Worm (Caenorhabditis elegans) whole organism, young adult: ENCODE results near the gene cdk-1.

Experiments
- B0261.1 ChIP-seq: sonication (generic microtip); optimal IDR thresholded peaks from 2 replicates; lab custom pipeline; 2016; ENCODE audit warnings: mild to moderate bottlenecking, missing genetic modification characterization, moderate library complexity, missing compliant biosample characterization
- F33H1.4 ChIP-seq: fragments of 200-800 bp; sonication (Bioruptor generic); IDR thresholded peaks from 2 replicates; pipeline ENCODE4 v1.3.6; 2022; ENCODE audit warnings: missing genetic modification reagents, missing genetic modification characterization, missing compliant biosample characterization
- F39B2.1 ChIP-seq: fragments of 200-800 bp; sonication (Bioruptor generic); IDR thresholded peaks from 2 replicates; pipeline ENCODE4 v1.3.6; 2022; ENCODE audit warnings: missing genetic modification reagents, missing genetic modification characterization, missing compliant biosample characterization
- F49E8.2 ChIP-seq: sonication (generic microtip); optimal IDR thresholded peaks from 3 replicates; lab custom pipeline; 2017; ENCODE audit warnings: missing genetic modification characterization, mild to moderate bottlenecking, missing compliant biosample characterization, antibody characterized with exemption, moderate library complexity; ENCODE audit not compliant: insufficient read depth
- F57A8.1 ChIP-seq: fragments of 200-800 bp; sonication (Bioruptor generic); optimal IDR thresholded peaks from 2 replicates; lab custom pipeline; 2018; ENCODE audit warnings: mild to moderate bottlenecking, missing genetic modification characterization, moderate library complexity, missing compliant biosample characterization
- K11D2.4 ChIP-seq: fragments of 200-800 bp; sonication (Bioruptor generic); IDR thresholded peaks from 2 replicates; pipeline ENCODE4 v1.3.6; 2022; ENCODE audit warnings: missing genetic modification reagents, missing genetic modification characterization, missing compliant biosample characterization
- K12H6.12 ChIP-seq: fragments of 200-800 bp; sonication (Bioruptor generic); optimal IDR thresholded peaks from 2 replicates; lab custom pipeline; 2018; ENCODE audit warnings: mild to moderate bottlenecking, missing genetic modification characterization, missing compliant biosample characterization
- Y53F4B.3 ChIP-seq: fragments of 200-800 bp; sonication (Bioruptor generic); IDR thresholded peaks from 2 replicates; pipeline ENCODE4 v1.3.6; 2022; ENCODE audit warnings: missing genetic modification reagents, missing genetic modification characterization, missing compliant biosample characterization
- ZK185.1 ChIP-seq: sonication (generic microtip); optimal IDR thresholded peaks from 2 replicates; lab custom pipeline; 2016; ENCODE audit warnings: mild to moderate bottlenecking, missing genetic modification characterization, missing compliant biosample characterization; ENCODE audit not compliant: poor library complexity, severe bottlenecking
- athp-1 ChIP-seq: sonication (generic microtip); optimal IDR thresholded peaks from 2 replicates; lab custom pipeline; 2017; ENCODE audit warnings: mild to moderate bottlenecking, missing genetic modification characterization, missing compliant biosample characterization
- attf-6 ChIP-seq: fragments of 200-800 bp; sonication (Bioruptor generic); IDR thresholded peaks from 2 replicates; pipeline ENCODE4 v1.3.6; 2022; ENCODE audit warnings: missing genetic modification reagents, missing genetic modification characterization, missing compliant biosample characterization
- cebp-1 ChIP-seq, 2 experiments: fragments of 200-800 bp in 1 of 2; sonication (Bioruptor generic) in 1 of 2; sonication (generic microtip) in 1 of 2; IDR thresholded peaks in 1 of 2; optimal IDR thresholded peaks in 1 of 2; 2 replicates each; pipeline versions ENCODE4 v1.3.6 to Lab custom; 2017 to 2022; ENCODE audit warnings: missing compliant biosample characterization in 2 of 2, missing genetic modification characterization in 2 of 2, mild to moderate bottlenecking in 1 of 2, missing genetic modification reagents in 1 of 2, moderate library complexity in 1 of 2
- ceh-58 ChIP-seq: fragments of 200-800 bp; sonication (Bioruptor generic); IDR thresholded peaks from 2 replicates; pipeline ENCODE4 v1.3.6; 2022; ENCODE audit warnings: missing genetic modification characterization, missing compliant biosample characterization
- ceh-91 ChIP-seq: fragments of 200-800 bp; sonication (Bioruptor generic); IDR thresholded peaks from 2 replicates; pipeline ENCODE4 v1.3.6; 2022; ENCODE audit warnings: missing genetic modification reagents, missing genetic modification characterization, missing compliant biosample characterization
- dpl-1 ChIP-seq: fragments of 150-350 bp; optimal IDR thresholded peaks from 2 replicates; lab custom pipeline; 2014; ENCODE audit warnings: missing biosample characterization, missing genetic modification reagents, missing genetic modification characterization
- efl-1 ChIP-seq: fragments of 150-350 bp; optimal IDR thresholded peaks from 2 replicates; lab custom pipeline; 2014; ENCODE audit warnings: missing biosample characterization, missing genetic modification reagents, missing genetic modification characterization
- egl-44 ChIP-seq: fragments of 200-800 bp; sonication (Bioruptor generic); IDR thresholded peaks from 2 replicates; pipeline ENCODE4 v1.3.6; 2022; ENCODE audit warnings: missing genetic modification reagents, missing genetic modification characterization, missing compliant biosample characterization
- ets-4 ChIP-seq: fragments of 200-800 bp; sonication (Bioruptor generic); optimal IDR thresholded peaks from 2 replicates; lab custom pipeline; 2018; ENCODE audit warnings: mild to moderate bottlenecking, missing genetic modification characterization, missing compliant biosample characterization
- him-1 ChIP-seq: sonication (generic microtip); optimal IDR thresholded peaks from 2 replicates; lab custom pipeline; 2016; ENCODE audit warnings: missing genotype, missing genetic modification reagents, missing genetic modification characterization, missing compliant biosample characterization
- hlh-12 ChIP-seq: sonication (generic microtip); optimal IDR thresholded peaks from 2 replicates; lab custom pipeline; 2016; ENCODE audit warnings: missing genetic modification characterization, missing compliant biosample characterization
- let-526 ChIP-seq: fragments of 200-800 bp; sonication (Bioruptor generic); IDR thresholded peaks from 2 replicates; pipeline ENCODE4 v1.3.6; 2022; ENCODE audit warnings: missing genetic modification reagents, missing genetic modification characterization, missing compliant biosample characterization
- let-607 ChIP-seq, 2 experiments: fragments of 200-800 bp in 1 of 2; sonication (Bioruptor generic) in 1 of 2; sonication (generic microtip) in 1 of 2; optimal IDR thresholded peaks; 2 replicates each; lab custom pipeline; 2016 to 2018; ENCODE audit warnings: mild to moderate bottlenecking in 2 of 2, missing compliant biosample characterization in 2 of 2, missing genetic modification characterization in 2 of 2, moderate library complexity in 2 of 2, missing genotype in 1 of 2
- lin-35 ChIP-seq, 3 experiments: fragments of 150-350 bp in 2 of 3; sonication (generic microtip) in 1 of 3; optimal IDR thresholded peaks; 2 replicates each; lab custom pipeline; 2014 to 2018; ENCODE audit warnings: missing biosample characterization in 3 of 3, missing genetic modification characterization in 3 of 3, missing genetic modification reagents in 3 of 3
- lsl-1 ChIP-seq: fragments of 200-800 bp; sonication (Bioruptor generic); optimal IDR thresholded peaks from 2 replicates; lab custom pipeline; 2018; ENCODE audit warnings: mild to moderate bottlenecking, missing genetic modification characterization, moderate library complexity, missing compliant biosample characterization
- madf-10 ChIP-seq: sonication (generic microtip); optimal IDR thresholded peaks from 2 replicates; lab custom pipeline; 2016; ENCODE audit warnings: mild to moderate bottlenecking, missing genetic modification characterization, missing compliant biosample characterization
- madf-6 ChIP-seq: fragments of 200-800 bp; sonication (Bioruptor generic); IDR thresholded peaks from 2 replicates; pipeline ENCODE4 v1.3.6; 2022; ENCODE audit warnings: missing genetic modification reagents, missing genetic modification characterization, missing compliant biosample characterization
- madf-8 ChIP-seq: fragments of 200-800 bp; sonication (Bioruptor generic); conservative IDR thresholded peaks from 2 replicates; pipeline ENCODE4 v1.3.6; 2022; ENCODE audit warnings: missing genetic modification reagents, missing genetic modification characterization, missing compliant biosample characterization
- mes-4 ChIP-seq: sonication (generic microtip); optimal IDR thresholded peaks from 2 replicates; lab custom pipeline; 2016; ENCODE audit warnings: missing genotype, missing genetic modification characterization, missing compliant biosample characterization
- nfya-2 ChIP-seq: fragments of 200-800 bp; sonication (Bioruptor generic); IDR thresholded peaks from 2 replicates; pipeline ENCODE4 v1.3.6; 2022; ENCODE audit warnings: missing genetic modification reagents, missing genetic modification characterization, missing compliant biosample characterization
- nhr-120 ChIP-seq: fragments of 200-800 bp; sonication (Bioruptor generic); IDR thresholded peaks from 2 replicates; pipeline ENCODE4 v1.3.6; 2022; ENCODE audit warnings: missing genetic modification characterization, missing compliant biosample characterization
- nhr-27 ChIP-seq: fragments of 200-800 bp; sonication (Bioruptor generic); optimal IDR thresholded peaks from 2 replicates; lab custom pipeline; 2018; ENCODE audit warnings: mild to moderate bottlenecking, missing genetic modification characterization, moderate library complexity, missing compliant biosample characterization
- nhr-80 ChIP-seq: sonication (generic microtip); optimal IDR thresholded peaks from 2 replicates; lab custom pipeline; 2016; ENCODE audit warnings: missing genetic modification characterization, missing compliant biosample characterization
- rcor-1 ChIP-seq: fragments of 200-800 bp; sonication (Bioruptor generic); IDR thresholded peaks from 2 replicates; pipeline ENCODE4 v1.3.6; 2022; ENCODE audit warnings: missing genetic modification reagents, missing genetic modification characterization, missing compliant biosample characterization
- rec-8 ChIP-seq, 2 experiments: sonication (generic microtip); optimal IDR thresholded peaks; 2 replicates each; lab custom pipeline; 2016; ENCODE audit warnings: mild to moderate bottlenecking in 2 of 2, missing genetic modification characterization in 2 of 2, missing genetic modification reagents in 2 of 2, missing genotype in 2 of 2, missing biosample characterization in 1 of 2, missing compliant biosample characterization in 1 of 2, moderate library complexity in 1 of 2
- repo-1 ChIP-seq: sonication (generic microtip); optimal IDR thresholded peaks from 2 replicates; lab custom pipeline; 2017; ENCODE audit warnings: mild to moderate bottlenecking, missing genetic modification characterization, missing compliant biosample characterization
- rpc-1 ChIP-seq, 2 experiments: fragments of 150-350 bp in 1 of 2; sonication (generic microtip) in 1 of 2; optimal IDR thresholded peaks; 2 replicates each; lab custom pipeline; 2014 to 2018; ENCODE audit warnings: missing biosample characterization in 1 of 2, missing genetic modification characterization in 1 of 2, missing genetic modification reagents in 1 of 2, missing genotype in 1 of 2
- sea-2 ChIP-seq: fragments of 200-800 bp; sonication (Bioruptor generic); IDR thresholded peaks from 2 replicates; pipeline ENCODE4 v1.3.6; 2022; ENCODE audit warnings: missing genetic modification characterization, missing compliant biosample characterization
- tbx-9 ChIP-seq: sonication (generic microtip); optimal IDR thresholded peaks from 2 replicates; lab custom pipeline; 2016; ENCODE audit warnings: borderline replicate concordance, missing genetic modification characterization, inconsistent platforms, missing compliant biosample characterization
- tlf-1 ChIP-seq: fragments of 200-800 bp; sonication (Bioruptor generic); optimal IDR thresholded peaks from 2 replicates; lab custom pipeline; 2018; ENCODE audit warnings: mild to moderate bottlenecking, missing genetic modification characterization, missing compliant biosample characterization
- unc-130 ChIP-seq: sonication (generic microtip); optimal IDR thresholded peaks from 2 replicates; lab custom pipeline; 2016; ENCODE audit warnings: missing genetic modification reagents, missing genetic modification characterization, missing compliant biosample characterization
- ztf-18 ChIP-seq: sonication (generic microtip); optimal IDR thresholded peaks from 2 replicates; lab custom pipeline; 2016; ENCODE audit warnings: missing genotype, mild to moderate bottlenecking, missing genetic modification characterization, missing compliant biosample characterization
- ztf-22 ChIP-seq: fragments of 200-800 bp; sonication (Bioruptor generic); optimal IDR thresholded peaks from 2 replicates; lab custom pipeline; 2018; ENCODE audit warnings: mild to moderate bottlenecking, missing genetic modification characterization, moderate library complexity, missing compliant biosample characterization
- ztf-26 ChIP-seq: sonication (generic microtip); optimal IDR thresholded peaks from 2 replicates; lab custom pipeline; 2017; ENCODE audit warnings: missing genetic modification characterization, missing compliant biosample characterization
- ztf-28 ChIP-seq: fragments of 200-800 bp; sonication (Bioruptor generic); IDR thresholded peaks from 2 replicates; pipeline ENCODE4 v1.3.6; 2022; ENCODE audit warnings: missing genetic modification reagents, missing genetic modification characterization, missing compliant biosample characterization
- ztf-3 ChIP-seq: fragments of 200-800 bp; sonication (Bioruptor generic); optimal IDR thresholded peaks from 2 replicates; lab custom pipeline; 2018; ENCODE audit warnings: mild to moderate bottlenecking, missing genetic modification characterization, missing compliant biosample characterization

The cdk-1 gene

ce11 chrIII:9780665-9781304 lies 33.5 kb downstream of the cdk-1 start, which contains the start of gene vha-1 (continued):
- TF ChIP-seq F57A8.1 (GFP tag; lab: Kevin White, UChicago) (no peak), nhr-80 (peak; percentile 98), K11D2.4 (GFP tag; lab: Robert Waterston, UW) (peak; percentile 40; the same call in 1 of the 2 replicates), madf-10 (peak; percentile 52), nhr-27 (tag; lab: Kevin White, UChicago) (no peak), mes-4 (tag; lab: Kevin White, UChicago) (no peak), ceh-58 (GFP tag; lab: Robert Waterston, UW) (no peak), let-526 (GFP tag; lab: Robert Waterston, UW) (no peak), cebp-1 (GFP tag; IDR thresholded peaks at IDR 0.05; lab: Robert Waterston, UW) (0 out of 2 replicates have a peak, but pooled peaks have one; percentile 38), cebp-1 (tag; optimal IDR thresholded peaks at IDR 0.05; lab: Kevin White, UChicago) (peak; percentile 74), F33H1.4 (GFP tag; lab: Robert Waterston, UW) (peak; percentile 34), dpl-1 (GFP tag; lab: Kevin White, UChicago) (no peak), attf-6 (GFP tag; lab: Robert Waterston, UW) (no peak), unc-130 (GFP tag; lab: Kevin White, UChicago) (no peak), rec-8 (tag; optimal IDR thresholded peaks at IDR 0.05; lab: Kevin White, UChicago) (no peak), rcor-1 (GFP tag; lab: Robert Waterston, UW) (peak; percentile 77; the same call in 1 of the 2 replicates), tlf-1 (GFP tag; lab: Kevin White, UChicago) (peak; percentile 66), nhr-120 (GFP tag; lab: Robert Waterston, UW) (no peak), hlh-12 (tag; lab: Kevin White, UChicago) (no peak), ZK185.1 (tag; lab: Kevin White, UChicago) (peak; percentile 26), B0261.1 (tag; lab: Kevin White, UChicago) (no peak), ztf-26 (tag; lab: Kevin White, UChicago) (peak; percentile 67), K12H6.12 (tag; lab: Kevin White, UChicago) (peak; percentile 64), nfya-2 (no peak), lsl-1 (peak; percentile 67), F39B2.1 (no peak), egl-44 (GFP tag; lab: Robert Waterston, UW) (no peak), sea-2 (GFP tag; lab: Robert Waterston, UW) (no peak), ets-4 (peak; percentile 34), efl-1 (GFP tag; lab: Kevin White, UChicago) (peak; percentile 27), F49E8.2 (tag; lab: Kevin White, UChicago) (peak; percentile 30), ztf-28 (GFP tag; lab: Robert Waterston, UW) (no peak), ceh-91 (GFP tag; lab: Robert Waterston, UW) (no peak)

- no peak for TF ChIP-seq madf-8 (GFP tag; lab: Robert Waterston, UW)
- TF ChIP-seq ztf-28 (GFP tag; lab: Robert Waterston, UW): no peak
- TF ChIP-seq tbx-9 (tag; lab: Kevin White, UChicago): no peak
- TF ChIP-seq efl-1 (GFP tag; lab: Kevin White, UChicago): no peak
- TF ChIP-seq athp-1 (tag; lab: Kevin White, UChicago): peak; percentile 77
- no peak for TF ChIP-seq him-1 (tag; lab: Kevin White, UChicago)
- TF ChIP-seq madf-6 (GFP tag; lab: Robert Waterston, UW): peak; percentile 57
- TF ChIP-seq F33H1.4 (GFP tag; lab: Robert Waterston, UW): no peak; the same call in 1 of the 2 replicates
- TF ChIP-seq lin-35 (GFP tag; optimal IDR thresholded peaks at IDR 0.05; lab: Kevin White, UChicago): no peak
- peak in 1 of 2 experiments; percentile 30 for TF ChIP-seq let-607 (tag; optimal IDR thresholded peaks at IDR 0.05; lab: Kevin White, UChicago)
- no peak for TF ChIP-seq K12H6.12 (tag; lab: Kevin White, UChicago)
- no peak for TF ChIP-seq ztf-18 (tag; lab: Kevin White, UChicago)
- TF ChIP-seq F49E8.2 (tag; lab: Kevin White, UChicago): peak; percentile 54
- no peak for TF ChIP-seq ztf-3 (GFP tag; lab: Kevin White, UChicago)
- no peak for TF ChIP-seq mes-4 (tag; lab: Kevin White, UChicago)
- TF ChIP-seq ztf-22: no peak
- no peak for TF ChIP-seq Y53F4B.3 (GFP tag; lab: Robert Waterston, UW)
- TF ChIP-seq tlf-1 (GFP tag; lab: Kevin White, UChicago): peak; percentile 76
- no peak for TF ChIP-seq rpc-1 (optimal IDR thresholded peaks at IDR 0.05; lab: Kevin White, UChicago)
- no peak for TF ChIP-seq rpc-1 (tag; optimal IDR thresholded peaks at IDR 0.05; lab: Kevin White, UChicago)
- TF ChIP-seq repo-1 (tag; lab: Kevin White, UChicago): peak; percentile 62
These were observed 34.8 kb downstream of the cdk-1 start, which contains the start of gene vha-2 for ce11 chrIII:9782011-9782436. Gene vha-2 (plus strand): TSS chrIII:9782164.
